Fruit fly (Drosophila melanogaster) whole organism, embryonic: Measurements from ENCODE around the gene CG2865.

Experiments
- Bdp1 ChIP-seq: fragments of 200-800 bp; sonication (Bioruptor generic); optimal IDR thresholded peaks from 3 replicates; lab custom pipeline; 2016; ENCODE audit warnings: missing biosample characterization, missing genetic modification characterization
- Bgb ChIP-seq: fragments of 200-800 bp; sonication (Bioruptor generic); IDR thresholded peaks from 2 replicates; pipeline ENCODE4 v1.3.6; 2022; ENCODE audit warnings: missing biosample characterization, missing genetic modification characterization; ENCODE audit not compliant: partially characterized antibody
- CG10209 ChIP-seq: fragments of 200-800 bp; sonication (Bioruptor generic); optimal IDR thresholded peaks from 3 replicates; lab custom pipeline; 2017; ENCODE audit warnings: missing biosample characterization, mild to moderate bottlenecking, missing genetic modification characterization, missing genetic modification reagents
- CG10979 ChIP-seq: fragments of 200-800 bp; sonication (Bioruptor generic); optimal IDR thresholded peaks from 2 replicates; lab custom pipeline; 2018; ENCODE audit warnings: missing biosample characterization, mild to moderate bottlenecking, missing genetic modification characterization, moderate library complexity
- CG11695 ChIP-seq: fragments of 200-800 bp; sonication (Bioruptor generic); IDR thresholded peaks from 3 replicates; pipeline ENCODE4 v1.3.6; 2022; ENCODE audit warnings: missing biosample characterization, missing genetic modification characterization
- CG12299 ChIP-seq: fragments of 200-800 bp; sonication (Bioruptor generic); optimal IDR thresholded peaks from 2 replicates; lab custom pipeline; 2018; ENCODE audit warnings: missing biosample characterization, mild to moderate bottlenecking, missing genetic modification characterization
- CG14050 ChIP-seq: fragments of 200-800 bp; sonication (Bioruptor generic); IDR thresholded peaks from 3 replicates; pipeline ENCODE4 v1.3.6; 2022; ENCODE audit warnings: missing biosample characterization, missing genetic modification characterization
- CG32767 ChIP-seq: fragments of 200-800 bp; sonication (Bioruptor generic); IDR thresholded peaks from 2 replicates; pipeline ENCODE4 v1.3.6; 2022; ENCODE audit warnings: missing biosample characterization, missing genetic modification characterization
- CG34224 ChIP-seq: fragments of 200-800 bp; sonication (Bioruptor generic); IDR thresholded peaks from 3 replicates; pipeline ENCODE4 v1.3.6; 2022; ENCODE audit warnings: missing biosample characterization, missing genetic modification characterization; ENCODE audit not compliant: partially characterized antibody
- CG34376 ChIP-seq: fragments of 200-800 bp; sonication (Bioruptor generic); optimal IDR thresholded peaks from 2 replicates; lab custom pipeline; 2018; ENCODE audit warnings: missing biosample characterization, mild to moderate bottlenecking, missing genetic modification characterization
- CG3995 ChIP-seq: fragments of 200-800 bp; sonication (Bioruptor generic); optimal IDR thresholded peaks from 3 replicates; lab custom pipeline; 2016; ENCODE audit warnings: missing biosample characterization, missing genetic modification characterization
- CG6813 ChIP-seq: fragments of 200-800 bp; sonication (Bioruptor generic); optimal IDR thresholded peaks from 2 replicates; lab custom pipeline; 2017; ENCODE audit warnings: missing biosample characterization, missing genetic modification characterization, mild to moderate bottlenecking, moderate library complexity, missing genetic modification reagents
- CG7372 ChIP-seq: fragments of 200-800 bp; sonication (Bioruptor generic); IDR thresholded peaks from 2 replicates; pipeline ENCODE4 v1.3.6; 2022; ENCODE audit warnings: missing biosample characterization, missing genetic modification characterization
- CG7745 ChIP-seq: fragments of 200-800 bp; sonication (Bioruptor generic); optimal IDR thresholded peaks from 2 replicates; lab custom pipeline; 2018; ENCODE audit warnings: missing biosample characterization, mild to moderate bottlenecking, missing genetic modification characterization, moderate library complexity
- CG9437 ChIP-seq: fragments of 200-800 bp; sonication (Bioruptor generic); optimal IDR thresholded peaks from 2 replicates; lab custom pipeline; 2018; ENCODE audit warnings: missing biosample characterization, mild to moderate bottlenecking, missing genetic modification characterization
- Dbx ChIP-seq: fragments of 200-800 bp; sonication (Bioruptor generic); IDR thresholded peaks from 3 replicates; pipeline ENCODE4 v1.3.6; 2022; ENCODE audit warnings: missing biosample characterization, missing genetic modification characterization
- Deaf1 ChIP-seq: fragments of 200-800 bp; optimal IDR thresholded peaks from 3 replicates; lab custom pipeline; 2019; ENCODE audit warnings: missing biosample characterization, mild to moderate bottlenecking, missing genetic modification characterization, moderate library complexity
- Dp ChIP-seq: fragments of 200-800 bp; sonication (Bioruptor generic); optimal IDR thresholded peaks from 2 replicates; lab custom pipeline; 2018; ENCODE audit warnings: missing biosample characterization, mild to moderate bottlenecking, missing genetic modification characterization, moderate library complexity
- E2f2 ChIP-seq: fragments of 200-800 bp; sonication (Bioruptor generic); IDR thresholded peaks from 2 replicates; pipeline ENCODE4 v1.3.6; 2022; ENCODE audit warnings: missing biosample characterization, missing genetic modification characterization
- Elba2 ChIP-seq: fragments of 200-800 bp; sonication (Bioruptor generic); optimal IDR thresholded peaks from 3 replicates; lab custom pipeline; 2016; ENCODE audit warnings: missing biosample characterization, missing genetic modification characterization
- Gug ChIP-seq: fragments of 200-800 bp; sonication (Bioruptor generic); IDR thresholded peaks from 4 replicates; pipeline ENCODE4 v1.3.6; 2022; ENCODE audit warnings: missing biosample characterization, missing genetic modification characterization
- HHEX ChIP-seq: fragments of 200-800 bp; sonication (Bioruptor generic); optimal IDR thresholded peaks from 3 replicates; lab custom pipeline; 2017; ENCODE audit warnings: missing biosample characterization, mild to moderate bottlenecking, missing genetic modification characterization, missing genetic modification reagents
- Hsf ChIP-seq: fragments of 200-800 bp; sonication (Bioruptor generic); optimal IDR thresholded peaks from 3 replicates; lab custom pipeline; 2016; ENCODE audit warnings: missing biosample characterization, missing genetic modification characterization
- NC2β ChIP-seq: fragments of 200-800 bp; sonication (Bioruptor generic); optimal IDR thresholded peaks from 2 replicates; lab custom pipeline; 2016; ENCODE audit warnings: missing biosample characterization, missing genetic modification characterization
- Oaz ChIP-seq: fragments of 200-800 bp; sonication (Bioruptor generic); IDR thresholded peaks from 2 replicates; pipeline ENCODE4 v1.3.6; 2022; ENCODE audit warnings: missing biosample characterization, missing genetic modification characterization
- Sox100B ChIP-seq: fragments of 200-800 bp; sonication (Bioruptor generic); optimal IDR thresholded peaks from 3 replicates; lab custom pipeline; 2018; ENCODE audit warnings: missing biosample characterization, mild to moderate bottlenecking, missing genetic modification characterization
- Taf1 ChIP-seq: fragments of 200-800 bp; sonication (Bioruptor generic); IDR thresholded peaks from 2 replicates; pipeline ENCODE4 v1.3.6; 2022; ENCODE audit warnings: missing biosample characterization, missing genetic modification characterization
- al ChIP-seq: fragments of 200-800 bp; sonication (Bioruptor generic); IDR thresholded peaks from 2 replicates; pipeline ENCODE4 v1.3.6; 2022; ENCODE audit warnings: missing biosample characterization, missing genetic modification characterization
- ase ChIP-seq: fragments of 200-800 bp; sonication (Bioruptor generic); IDR thresholded peaks from 3 replicates; pipeline ENCODE4 v1.3.6; 2022; ENCODE audit warnings: missing biosample characterization, missing genetic modification characterization
- az2 ChIP-seq: fragments of 200-800 bp; sonication (Bioruptor generic); optimal IDR thresholded peaks from 3 replicates; lab custom pipeline; 2016; ENCODE audit warnings: missing biosample characterization, missing genetic modification characterization
- bab2 ChIP-seq: fragments of 200-800 bp; sonication (Bioruptor generic); optimal IDR thresholded peaks from 2 replicates; lab custom pipeline; 2016; ENCODE audit warnings: missing biosample characterization, missing genetic modification characterization
- bcd ChIP-seq: fragments of 200-800 bp; sonication (Bioruptor generic); optimal IDR thresholded peaks from 2 replicates; lab custom pipeline; 2017; ENCODE audit warnings: missing biosample characterization, mild to moderate bottlenecking, missing genetic modification characterization
- br ChIP-seq: fragments of >200 bp; optimal IDR thresholded peaks from 2 replicates; lab custom pipeline; 2017
- cg ChIP-seq: fragments of 200-800 bp; sonication (Bioruptor generic); optimal IDR thresholded peaks from 3 replicates; lab custom pipeline; 2019; ENCODE audit warnings: missing biosample characterization, mild to moderate bottlenecking, missing genetic modification characterization, moderate library complexity
- chm ChIP-seq: fragments of 200-800 bp; sonication (Bioruptor generic); IDR thresholded peaks from 2 replicates; pipeline ENCODE4 v1.3.6; 2022; ENCODE audit warnings: missing biosample characterization, missing genetic modification characterization
- dm ChIP-seq: fragments of 200-800 bp; sonication (Bioruptor generic); optimal IDR thresholded peaks from 3 replicates; lab custom pipeline; 2016; ENCODE audit warnings: missing biosample characterization, missing genetic modification characterization
- dmrt99B ChIP-seq: fragments of 200-800 bp; sonication (Bioruptor generic); optimal IDR thresholded peaks from 2 replicates; lab custom pipeline; 2018; ENCODE audit warnings: missing biosample characterization, mild to moderate bottlenecking, missing genetic modification characterization, moderate library complexity
- ems ChIP-seq: fragments of 200-800 bp; sonication (Bioruptor generic); optimal IDR thresholded peaks from 3 replicates; lab custom pipeline; 2016; ENCODE audit warnings: missing biosample characterization, missing genetic modification characterization
- exex ChIP-seq: fragments of 200-800 bp; sonication (Bioruptor generic); optimal IDR thresholded peaks from 4 replicates; lab custom pipeline; 2018; ENCODE audit warnings: missing biosample characterization, mild to moderate bottlenecking, missing genetic modification characterization, moderate library complexity
- gfzf ChIP-seq: fragments of 200-800 bp; sonication (Bioruptor generic); optimal IDR thresholded peaks from 2 replicates; lab custom pipeline; 2016; ENCODE audit warnings: missing biosample characterization, mild to moderate bottlenecking, missing genetic modification characterization, moderate library complexity
- ind ChIP-seq: fragments of 200-800 bp; sonication (Bioruptor generic); optimal IDR thresholded peaks from 3 replicates; lab custom pipeline; 2016; ENCODE audit warnings: missing biosample characterization, missing genetic modification characterization
- jing ChIP-seq: fragments of 200-800 bp; sonication (Bioruptor generic); optimal IDR thresholded peaks from 2 replicates; lab custom pipeline; 2018; ENCODE audit warnings: missing biosample characterization, mild to moderate bottlenecking, missing genetic modification characterization
- lab ChIP-seq: fragments of 200-800 bp; sonication (Bioruptor generic); optimal IDR thresholded peaks from 3 replicates; lab custom pipeline; 2017; ENCODE audit warnings: missing biosample characterization, missing genetic modification characterization, mild to moderate bottlenecking, moderate library complexity, missing genetic modification reagents
- lbe ChIP-seq: fragments of 200-800 bp; sonication (Bioruptor generic); optimal IDR thresholded peaks from 2 replicates; lab custom pipeline; 2016; ENCODE audit warnings: missing biosample characterization, mild to moderate bottlenecking, missing genetic modification characterization
- nmo ChIP-seq: fragments of 200-800 bp; sonication (Bioruptor generic); optimal IDR thresholded peaks from 2 replicates; lab custom pipeline; 2018; ENCODE audit warnings: missing biosample characterization, mild to moderate bottlenecking, missing genetic modification characterization, moderate library complexity
- onecut ChIP-seq: fragments of 200-800 bp; sonication (Bioruptor generic); IDR thresholded peaks from 2 replicates; pipeline ENCODE4 v1.3.6; 2022; ENCODE audit warnings: missing biosample characterization, missing genetic modification characterization
- ranshi ChIP-seq: fragments of 200-800 bp; sonication (Bioruptor generic); IDR thresholded peaks from 2 replicates; pipeline ENCODE4 v1.3.6; 2022; ENCODE audit warnings: missing biosample characterization, missing genetic modification characterization
- sr ChIP-seq: fragments of 200-800 bp; sonication (Bioruptor generic); IDR thresholded peaks from 3 replicates; pipeline ENCODE4 v1.3.6; 2022; ENCODE audit warnings: missing biosample characterization, missing genetic modification characterization
- trh ChIP-seq: fragments of 200-800 bp; sonication (Bioruptor generic); optimal IDR thresholded peaks from 2 replicates; lab custom pipeline; 2016; ENCODE audit warnings: missing biosample characterization, missing genetic modification characterization
- vvl ChIP-seq: fragments of 200-800 bp; sonication (Bioruptor generic); IDR thresholded peaks from 2 replicates; pipeline ENCODE4 v1.3.6; 2022; ENCODE audit warnings: missing biosample characterization, missing genetic modification characterization

CG2865 gene

DNA sequence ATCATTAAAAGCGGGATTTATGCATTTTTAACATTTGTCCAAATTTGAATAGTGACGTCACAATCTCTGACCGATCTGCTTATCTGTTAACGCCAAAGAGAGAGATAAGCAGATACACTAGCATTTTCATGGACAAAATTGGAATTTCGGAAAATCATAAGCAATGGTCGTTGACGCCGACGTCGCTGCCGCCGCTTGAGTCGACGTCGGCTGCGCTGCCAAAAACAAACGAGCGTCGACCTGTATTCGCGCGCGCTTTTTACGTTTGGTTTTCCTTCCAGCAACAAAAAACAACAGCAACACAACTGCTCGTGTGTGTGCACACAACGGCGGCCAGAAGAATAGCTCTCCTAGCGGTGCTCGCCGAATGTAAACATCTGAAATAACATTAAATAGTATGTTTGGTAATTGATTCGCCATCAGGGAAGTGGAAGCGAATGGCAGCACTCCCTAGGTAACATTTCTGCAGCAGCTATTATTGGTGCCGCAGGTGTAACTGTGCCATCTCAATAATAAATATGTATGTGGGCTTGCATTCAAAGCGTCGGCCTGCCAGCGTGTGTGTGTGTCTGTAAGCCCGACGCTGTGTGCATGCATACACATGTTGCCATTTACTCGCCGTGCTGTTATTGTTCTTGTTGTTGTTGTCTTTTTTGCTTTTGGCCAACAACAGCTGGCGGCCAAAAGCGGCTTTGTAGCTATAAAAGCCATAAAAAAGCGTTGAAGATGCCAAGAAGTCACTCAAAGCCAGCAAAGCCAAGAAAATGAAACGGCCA, 7.3 kb upstream of the CG2865 start (continued):
- TF ChIP-seq ems (GFP tag; lab: Kevin White, UChicago) (peak; percentile 96), Dp (GFP tag; lab: Kevin White, UChicago) (peak; percentile 30), CG10209 (peak; percentile 95), CG34376 (GFP tag; lab: Kevin White, UChicago) (peak; percentile 27), CG11695 (GFP tag; lab: Robert Waterston, UW) (peak; percentile 98), Oaz (GFP tag; lab: Robert Waterston, UW) (peak; percentile 95), vvl (peak; percentile 99), CG7745 (tag; lab: Kevin White, UChicago) (peak; percentile 39), sr (GFP tag; lab: Robert Waterston, UW) (peak; percentile 94), Sox100B (GFP tag; lab: Kevin White, UChicago) (peak; percentile 95), Elba2 (peak; percentile 22), Dbx (GFP tag; lab: Robert Waterston, UW) (peak; percentile 79), Deaf1 (tag; lab: Kevin White, UChicago) (peak; percentile 72), chm (peak; percentile 98), onecut (GFP tag; lab: Robert Waterston, UW) (peak; percentile 94), lab (GFP tag; lab: Kevin White, UChicago) (peak; percentile 96), CG7372 (GFP tag; lab: Robert Waterston, UW) (peak; percentile 96), CG32767 (GFP tag; lab: Robert Waterston, UW) (peak; percentile 98), jing (peak; percentile 95), lbe (GFP tag; lab: Kevin White, UChicago) (peak; percentile 97), CG3995 (GFP tag; lab: Kevin White, UChicago) (peak; percentile 26), CG12299 (tag; lab: Kevin White, UChicago) (peak; percentile 89), Bgb (GFP tag; lab: Robert Waterston, UW) (no peak), CG14050 (peak; percentile 98), bcd (peak; percentile 95), Gug (GFP tag; lab: Robert Waterston, UW) (peak; percentile 98), CG10979 (tag; lab: Kevin White, UChicago) (peak; percentile 93), E2f2 (GFP tag; lab: Robert Waterston, UW) (peak; percentile 83), ind (peak; percentile 87), cg (GFP tag; lab: Kevin White, UChicago) (peak; percentile 73), CG6813 (peak; percentile 92), CG9437 (GFP tag; lab: Kevin White, UChicago) (peak; percentile 88), bab2 (GFP tag; lab: Kevin White, UChicago) (peak; percentile 93), NC2β (GFP tag; lab: Kevin White, UChicago) (peak; percentile 89), ase (peak; percentile 97), dm (GFP tag; lab: Kevin White, UChicago) (peak; percentile 86), nmo (GFP tag; lab: Kevin White, UChicago) (peak; percentile 96), exex (tag; lab: Kevin White, UChicago) (peak; percentile 58), al (GFP tag; lab: Robert Waterston, UW) (peak; percentile 91), Hsf (GFP tag; lab: Kevin White, UChicago) (peak; percentile 92), dmrt99B (tag; lab: Kevin White, UChicago) (peak; percentile 97), az2 (GFP tag; lab: Kevin White, UChicago) (peak; percentile 93), CG34224 (GFP tag; lab: Robert Waterston, UW) (no peak), br (lab: Kevin White, UChicago) (no peak), HHEX (GFP tag; lab: Kevin White, UChicago) (peak; percentile 95), gfzf (peak; percentile 4), Taf1 (GFP tag; lab: Robert Waterston, UW) (peak; percentile 89), ranshi (GFP tag; lab: Robert Waterston, UW) (peak; percentile 97), Bdp1 (peak; percentile 89), trh (GFP tag; lab: Kevin White, UChicago) (peak; percentile 81)
